Worm (Caenorhabditis elegans) whole organism, L3 larva: ENCODE data around the gene dhs-27.

Experiments
- R02D3.7 ChIP-seq: fragments of 150-350 bp; optimal IDR thresholded peaks from 2 replicates; lab custom pipeline; 2014; ENCODE audit warnings: missing biosample characterization, missing genetic modification characterization
- aly-2 ChIP-seq: fragments of 150-350 bp; optimal IDR thresholded peaks from 2 replicates; lab custom pipeline; 2014; ENCODE audit warnings: missing biosample characterization, missing genetic modification characterization
- ceh-16 ChIP-seq: sonication (generic microtip); optimal IDR thresholded peaks from 2 replicates; lab custom pipeline; 2017; ENCODE audit warnings: missing biosample characterization, missing genetic modification characterization
- ceh-28 ChIP-seq: fragments of 150-350 bp; optimal IDR thresholded peaks from 2 replicates; lab custom pipeline; 2014; ENCODE audit warnings: missing biosample characterization, missing genetic modification reagents, missing genetic modification characterization
- ceh-9 ChIP-seq: sonication (generic microtip); optimal IDR thresholded peaks from 2 replicates; lab custom pipeline; 2018; ENCODE audit warnings: missing biosample characterization, missing genetic modification characterization
- daf-12 ChIP-seq: fragments of 150-350 bp; optimal IDR thresholded peaks from 2 replicates; lab custom pipeline; 2014; ENCODE audit warnings: missing biosample characterization, missing genetic modification reagents, missing genetic modification characterization
- egl-27 ChIP-seq: sonication (generic microtip); optimal IDR thresholded peaks from 4 replicates; lab custom pipeline; 2017; ENCODE audit warnings: missing biosample characterization, missing genetic modification reagents, missing genetic modification characterization
- egl-5 ChIP-seq: fragments of 150-350 bp; optimal IDR thresholded peaks from 2 replicates; lab custom pipeline; 2017; ENCODE audit warnings: missing biosample characterization, missing genetic modification reagents, missing genetic modification characterization, inconsistent platforms
- elt-2 ChIP-seq: sonication (generic microtip); optimal IDR thresholded peaks from 2 replicates; lab custom pipeline; 2016; ENCODE audit warnings: missing genetic modification reagents, mild to moderate bottlenecking, missing genetic modification characterization, missing compliant biosample characterization
- elt-3 ChIP-seq, 3 experiments: fragments of 150-350 bp in 1 of 3; sonication (generic microtip) in 2 of 3; optimal IDR thresholded peaks; 2 replicates in 2 of 3; 4 replicates in 1 of 3; lab custom pipeline; 2014 to 2017; ENCODE audit warnings: missing biosample characterization in 3 of 3, missing genetic modification characterization in 3 of 3
- fkh-10 ChIP-seq: sonication (generic microtip); optimal IDR thresholded peaks from 2 replicates; lab custom pipeline; 2017; ENCODE audit warnings: missing biosample characterization, missing genetic modification reagents, missing genetic modification characterization
- fkh-2 ChIP-seq: fragments of 150-350 bp; optimal IDR thresholded peaks from 2 replicates; lab custom pipeline; 2014; ENCODE audit warnings: missing biosample characterization, missing genetic modification reagents, missing genetic modification characterization
- hmg-11 ChIP-seq: sonication (generic microtip); optimal IDR thresholded peaks from 2 replicates; lab custom pipeline; 2016; ENCODE audit warnings: missing genetic modification characterization, missing compliant biosample characterization
- jun-1 ChIP-seq: fragments of 150-350 bp; optimal IDR thresholded peaks from 2 replicates; lab custom pipeline; 2014; ENCODE audit warnings: missing biosample characterization, missing genetic modification reagents, missing genetic modification characterization
- lin-15B ChIP-seq: fragments of 150-350 bp; optimal IDR thresholded peaks from 2 replicates; lab custom pipeline; 2014; ENCODE audit warnings: missing biosample characterization, missing genetic modification characterization
- lin-39 ChIP-seq: fragments of 150-350 bp; optimal IDR thresholded peaks from 2 replicates; lab custom pipeline; 2018; ENCODE audit warnings: missing biosample characterization, missing genetic modification reagents, missing genetic modification characterization
- mdl-1 ChIP-seq: fragments of 150-350 bp; optimal IDR thresholded peaks from 2 replicates; lab custom pipeline; 2014; ENCODE audit warnings: missing biosample characterization, missing genetic modification characterization
- mml-1 ChIP-seq: fragments of 150-350 bp; sonication (generic microtip); optimal IDR thresholded peaks from 3 replicates; lab custom pipeline; 2014; ENCODE audit warnings: missing biosample characterization, missing genetic modification characterization
- nfya-1 ChIP-seq: sonication (generic microtip); optimal IDR thresholded peaks from 2 replicates; lab custom pipeline; 2017; ENCODE audit warnings: missing genetic modification characterization, mild to moderate bottlenecking, missing compliant biosample characterization, antibody characterized with exemption, moderate library complexity; ENCODE audit not compliant: insufficient read depth
- nhr-12 ChIP-seq: fragments of 150-350 bp; optimal IDR thresholded peaks from 2 replicates; lab custom pipeline; 2014; ENCODE audit warnings: missing biosample characterization, missing genetic modification characterization
- nhr-23 ChIP-seq: fragments of 150-350 bp; optimal IDR thresholded peaks from 2 replicates; lab custom pipeline; 2014; ENCODE audit warnings: missing biosample characterization, missing genetic modification reagents, missing genetic modification characterization
- nhr-25 ChIP-seq: sonication (generic microtip); optimal IDR thresholded peaks from 2 replicates; lab custom pipeline; 2017; ENCODE audit warnings: missing biosample characterization, missing genetic modification characterization
- nhr-28 ChIP-seq: fragments of 150-350 bp; optimal IDR thresholded peaks from 2 replicates; lab custom pipeline; 2014; ENCODE audit warnings: missing biosample characterization, missing genetic modification characterization
- nhr-67 ChIP-seq: fragments of 150-350 bp; optimal IDR thresholded peaks from 2 replicates; lab custom pipeline; 2014; ENCODE audit warnings: missing biosample characterization, missing genetic modification characterization
- nhr-76 ChIP-seq: fragments of 150-350 bp; sonication (generic microtip); optimal IDR thresholded peaks from 5 replicates; lab custom pipeline; 2014; ENCODE audit warnings: missing biosample characterization, missing genetic modification characterization
- nhr-77 ChIP-seq: fragments of 150-350 bp; optimal IDR thresholded peaks from 2 replicates; lab custom pipeline; 2014; ENCODE audit warnings: missing biosample characterization, missing genetic modification characterization
- pha-4 ChIP-seq: fragments of 150-350 bp; optimal IDR thresholded peaks from 2 replicates; lab custom pipeline; 2014; ENCODE audit warnings: missing biosample characterization, missing genetic modification reagents, missing genetic modification characterization
- skn-1 ChIP-seq: fragments of 150-350 bp; optimal IDR thresholded peaks from 2 replicates; lab custom pipeline; 2014; ENCODE audit warnings: missing biosample characterization, missing genetic modification characterization
- snpc-4 ChIP-seq: fragments of 150-350 bp; optimal IDR thresholded peaks from 2 replicates; lab custom pipeline; 2014; ENCODE audit warnings: missing biosample characterization, missing genetic modification characterization
- tbx-2 ChIP-seq: sonication (generic microtip); optimal IDR thresholded peaks from 2 replicates; lab custom pipeline; 2016; ENCODE audit warnings: mild to moderate bottlenecking, missing genetic modification characterization, missing compliant biosample characterization
- unc-39 ChIP-seq: sonication (generic microtip); optimal IDR thresholded peaks from 4 replicates; lab custom pipeline; 2017; ENCODE audit warnings: missing biosample characterization, missing genetic modification characterization
- unc-62 ChIP-seq: fragments of 150-350 bp; sonication (generic microtip); optimal IDR thresholded peaks from 4 replicates; lab custom pipeline; 2014; ENCODE audit warnings: missing biosample characterization, missing genetic modification reagents, missing genetic modification characterization
- zag-1 ChIP-seq: fragments of 150-350 bp; optimal IDR thresholded peaks from 2 replicates; lab custom pipeline; 2014; ENCODE audit warnings: missing biosample characterization, missing genetic modification characterization
- ztf-11 ChIP-seq: fragments of 150-350 bp; optimal IDR thresholded peaks from 2 replicates; lab custom pipeline; 2014; ENCODE audit warnings: missing biosample characterization, missing genetic modification characterization

dhs-27 gene

DNA sequence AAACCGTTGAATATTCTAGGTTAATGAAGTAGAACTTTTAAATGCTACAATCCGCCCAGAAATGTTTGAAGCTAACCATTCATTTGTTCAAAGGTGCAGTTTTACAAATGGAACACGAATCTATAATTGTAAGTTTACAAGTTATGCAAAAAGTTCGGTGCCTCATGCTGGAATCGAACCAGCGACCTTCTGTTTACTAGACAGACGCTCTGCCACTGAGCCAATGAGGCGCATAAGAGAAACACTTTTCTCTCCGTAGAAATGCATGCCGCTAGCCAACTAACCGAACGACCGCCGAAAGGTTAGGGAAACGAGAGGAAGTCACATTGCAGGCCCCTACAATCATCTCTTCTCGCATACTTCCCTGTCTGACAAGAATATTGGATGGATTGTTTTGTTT is 43.2 kb downstream of the dhs-27 start (continued):
- TF ChIP-seq egl-5 (peak; percentile 31), R02D3.7 (tag; lab: Kevin White, UChicago) (no peak), nhr-76 (tag; lab: Kevin White, UChicago) (no peak), daf-12 (tag; lab: Kevin White, UChicago) (no peak), skn-1 (tag; lab: Kevin White, UChicago) (no peak)

DNA sequence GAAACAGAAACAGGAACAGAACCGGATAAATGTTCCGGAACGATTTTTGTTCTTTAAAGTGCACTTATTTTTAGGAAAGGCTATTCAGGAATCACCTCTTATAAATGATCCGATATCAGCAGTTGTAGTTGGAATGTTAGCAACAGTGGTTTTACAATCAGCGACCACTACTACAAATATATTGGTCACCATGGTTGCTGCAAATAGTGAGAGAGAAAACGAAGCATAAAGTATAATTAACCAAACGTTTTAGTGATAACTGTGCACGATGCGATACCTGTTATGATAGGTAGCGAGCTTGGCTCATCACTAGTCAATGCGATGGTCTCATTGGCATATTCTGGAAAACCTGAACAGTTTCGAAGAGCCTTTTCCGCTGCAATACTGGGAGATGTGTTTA is 45.1 kb downstream of the dhs-27 start:
- TF ChIP-seq lin-15B (tag; lab: Kevin White, UChicago) (no peak), ztf-11 (no peak), nhr-76 (tag; lab: Kevin White, UChicago) (no peak), nhr-28 (tag; lab: Kevin White, UChicago) (no peak), pha-4 (tag; lab: Kevin White, UChicago) (no peak), mdl-1 (tag; lab: Kevin White, UChicago) (no peak), nhr-77 (tag; lab: Kevin White, UChicago) (no peak), elt-2 (no peak), nhr-67 (tag; lab: Kevin White, UChicago) (no peak), zag-1 (tag; lab: Kevin White, UChicago) (no peak), lin-39 (tag; lab: Kevin White, UChicago) (no peak), tbx-2 (tag; lab: Kevin White, UChicago) (no peak), jun-1 (tag; lab: Kevin White, UChicago) (no peak), ceh-9 (tag; lab: Kevin White, UChicago) (no peak), unc-62 (GFP tag; lab: Kevin White, UChicago) (no peak), nhr-12 (no peak)

DNA sequence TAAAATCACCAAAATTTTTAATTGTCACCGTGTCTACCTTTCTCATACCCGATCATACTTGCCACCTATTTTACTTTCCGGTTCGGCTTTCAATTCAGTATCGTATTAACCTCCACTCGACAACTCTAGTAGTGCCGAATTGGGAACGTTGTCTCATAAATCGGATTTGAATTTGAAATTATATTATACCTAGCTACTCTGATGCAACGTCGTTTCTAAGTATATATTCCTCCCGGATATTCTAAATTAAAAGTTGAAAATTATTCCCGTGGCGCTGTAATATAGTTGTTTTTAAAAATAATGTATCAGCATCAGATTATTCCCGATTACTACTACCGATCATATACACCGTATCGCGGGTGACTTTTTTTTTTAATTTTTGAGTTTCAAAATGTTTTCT is 45.9 kb downstream of the dhs-27 start, which contains the start of gene ZK563.2:
TSS of gene ZK563.2 (plus strand) at position 301 of the 400 bp plus-strand sequence.
- TF ChIP-seq egl-27 (tag; lab: Kevin White, UChicago) (no peak), hmg-11 (tag; lab: Kevin White, UChicago) (no peak), nhr-77 (tag; lab: Kevin White, UChicago) (no peak), nhr-25 (tag; lab: Kevin White, UChicago) (no peak), R02D3.7 (tag; lab: Kevin White, UChicago) (no peak), pha-4 (tag; lab: Kevin White, UChicago) (no peak), ceh-16 (tag; lab: Kevin White, UChicago) (no peak), aly-2 (no peak), mml-1 (tag; lab: Kevin White, UChicago) (no peak)

DNA sequence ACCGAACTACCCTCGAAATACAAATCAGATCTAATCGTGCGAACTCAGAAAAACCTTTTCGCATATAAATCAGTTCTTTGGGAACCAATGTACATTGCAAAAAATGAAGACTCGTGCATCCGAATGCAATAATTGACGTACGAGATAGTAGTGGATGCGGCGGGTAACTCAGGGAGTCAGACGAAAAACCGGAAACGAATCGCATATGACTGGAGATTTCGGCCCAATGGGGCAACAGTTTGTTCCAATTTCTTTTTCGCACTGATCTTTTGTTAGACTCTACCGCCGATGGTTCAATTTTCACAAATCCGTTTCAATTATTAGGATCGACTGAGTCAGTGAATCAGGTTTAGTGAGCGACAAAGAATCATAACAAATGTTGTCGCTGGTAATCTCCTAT is 47.7 kb downstream of the dhs-27 start:
- no peak for TF ChIP-seq daf-12 (tag; lab: Kevin White, UChicago)
- no peak for TF ChIP-seq ceh-16 (tag; lab: Kevin White, UChicago)
- no peak for TF ChIP-seq unc-62 (GFP tag; lab: Kevin White, UChicago)
- no peak for TF ChIP-seq ceh-28 (tag; lab: Kevin White, UChicago)
- no peak for TF ChIP-seq nhr-25 (tag; lab: Kevin White, UChicago)
- TF ChIP-seq unc-39 (tag; lab: Kevin White, UChicago): no peak
- TF ChIP-seq nhr-23 (tag; lab: Kevin White, UChicago): no peak
- TF ChIP-seq fkh-10 (GFP tag; lab: Kevin White, UChicago): no peak
- no peak for TF ChIP-seq tbx-2 (tag; lab: Kevin White, UChicago)
- TF ChIP-seq nhr-12: no peak
- TF ChIP-seq R02D3.7 (tag; lab: Kevin White, UChicago): no peak
- TF ChIP-seq snpc-4 (tag; lab: Kevin White, UChicago): no peak
- no peak for TF ChIP-seq jun-1 (tag; lab: Kevin White, UChicago)
- TF ChIP-seq elt-3 (tag; optimal IDR thresholded peaks at IDR 0.05; lab: Kevin White, UChicago): no peak
- TF ChIP-seq nhr-77 (tag; lab: Kevin White, UChicago): no peak
- no peak for TF ChIP-seq nhr-28 (tag; lab: Kevin White, UChicago)
- TF ChIP-seq fkh-2 (tag; lab: Kevin White, UChicago): no peak
- no peak for TF ChIP-seq lin-15B (tag; lab: Kevin White, UChicago)
- no peak for TF ChIP-seq lin-39 (tag; lab: Kevin White, UChicago)
- TF ChIP-seq nfya-1 (tag; lab: Kevin White, UChicago): no peak
